Fruit fly (Drosophila melanogaster) whole organism, embryonic: Measurements from ENCODE around the gene dmrt11E.
A peak's percentile ranks its signal among the peaks of the same experiment; 100 is the strongest.

Experiments used
- Abd-B ChIP-seq: fragments of 200-800 bp; sonication (Bioruptor generic); optimal IDR thresholded peaks from 2 replicates; lab custom pipeline; 2018; ENCODE audit warnings: missing biosample characterization, mild to moderate bottlenecking, missing genetic modification characterization, moderate library complexity
- CG10979 ChIP-seq: fragments of 200-800 bp; sonication (Bioruptor generic); optimal IDR thresholded peaks from 2 replicates; lab custom pipeline; 2018; ENCODE audit warnings: missing biosample characterization, mild to moderate bottlenecking, missing genetic modification characterization, moderate library complexity
- CG11696 ChIP-seq: fragments of 200-800 bp; sonication (Bioruptor generic); IDR thresholded peaks from 2 replicates; pipeline ENCODE4 v1.3.6; 2022; ENCODE audit warnings: missing biosample characterization, missing genetic modification characterization
- CG12942 ChIP-seq: fragments of 200-800 bp; sonication (Bioruptor generic); optimal IDR thresholded peaks from 3 replicates; lab custom pipeline; 2016; ENCODE audit warnings: missing biosample characterization, missing genetic modification characterization
- CG13894 ChIP-seq: fragments of 200-800 bp; sonication (Bioruptor generic); optimal IDR thresholded peaks from 3 replicates; lab custom pipeline; 2018; ENCODE audit warnings: missing biosample characterization, mild to moderate bottlenecking, missing genetic modification characterization, moderate library complexity
- CG17361 ChIP-seq: fragments of 200-800 bp; sonication (Bioruptor generic); IDR thresholded peaks from 3 replicates; pipeline ENCODE4 v1.3.6; 2022; ENCODE audit warnings: missing biosample characterization, missing genetic modification characterization
- CG17829 ChIP-seq: fragments of 200-800 bp; optimal IDR thresholded peaks from 2 replicates; lab custom pipeline; 2019; ENCODE audit warnings: missing biosample characterization, mild to moderate bottlenecking, missing genetic modification characterization, moderate library complexity
- CG18619 ChIP-seq: fragments of 200-800 bp; sonication (Bioruptor generic); optimal IDR thresholded peaks from 3 replicates; lab custom pipeline; 2017; ENCODE audit warnings: missing biosample characterization, mild to moderate bottlenecking, missing genetic modification characterization
- CG2120 ChIP-seq: fragments of 200-800 bp; sonication (Bioruptor generic); optimal IDR thresholded peaks from 3 replicates; lab custom pipeline; 2016; ENCODE audit warnings: missing biosample characterization, missing genetic modification characterization
- CG2875 ChIP-seq: fragments of 200-800 bp; sonication (Bioruptor generic); optimal IDR thresholded peaks from 2 replicates; lab custom pipeline; 2017; ENCODE audit warnings: missing biosample characterization, mild to moderate bottlenecking, missing genetic modification characterization, missing genetic modification reagents
- CG31441 ChIP-seq: fragments of 200-800 bp; sonication (Bioruptor generic); IDR thresholded peaks from 2 replicates; pipeline ENCODE4 v1.3.6; 2022; ENCODE audit warnings: missing biosample characterization, missing genetic modification characterization
- CG3163 ChIP-seq: fragments of 200-800 bp; sonication (Bioruptor generic); optimal IDR thresholded peaks from 3 replicates; lab custom pipeline; 2016; ENCODE audit warnings: missing biosample characterization, missing genetic modification characterization
- CG34422 ChIP-seq: fragments of 200-800 bp; sonication (Bioruptor generic); IDR thresholded peaks from 3 replicates; pipeline ENCODE4 v1.3.6; 2022; ENCODE audit warnings: missing biosample characterization, missing genetic modification characterization
- CG7271 ChIP-seq: fragments of 200-800 bp; sonication (Bioruptor generic); optimal IDR thresholded peaks from 2 replicates; lab custom pipeline; 2018; ENCODE audit warnings: missing biosample characterization, mild to moderate bottlenecking, missing genetic modification characterization, moderate library complexity
- CG7357 ChIP-seq: fragments of 200-800 bp; sonication (Bioruptor generic); IDR thresholded peaks from 3 replicates; pipeline ENCODE4 v1.3.6; 2022; ENCODE audit warnings: missing biosample characterization, missing genetic modification characterization
- CG7786 ChIP-seq: fragments of 200-800 bp; sonication (Bioruptor generic); optimal IDR thresholded peaks from 2 replicates; lab custom pipeline; 2016; ENCODE audit warnings: missing biosample characterization, missing genetic modification characterization
- CG7928 ChIP-seq: fragments of 200-800 bp; sonication (Bioruptor generic); optimal IDR thresholded peaks from 2 replicates; lab custom pipeline; 2017; ENCODE audit warnings: missing biosample characterization, mild to moderate bottlenecking, missing genetic modification characterization
- CG9437 ChIP-seq: fragments of 200-800 bp; sonication (Bioruptor generic); optimal IDR thresholded peaks from 2 replicates; lab custom pipeline; 2018; ENCODE audit warnings: missing biosample characterization, mild to moderate bottlenecking, missing genetic modification characterization
- CG9932 ChIP-seq: fragments of 200-800 bp; sonication (Bioruptor generic); IDR thresholded peaks from 2 replicates; pipeline ENCODE4 v1.3.6; 2022; ENCODE audit warnings: missing biosample characterization, missing genetic modification characterization
- CoRest ChIP-seq: fragments of 200-800 bp; sonication (Bioruptor generic); optimal IDR thresholded peaks from 3 replicates; lab custom pipeline; 2018; ENCODE audit warnings: missing biosample characterization, mild to moderate bottlenecking, missing genetic modification characterization, moderate library complexity
- D ChIP-seq, 2 experiments: fragments of 200-800 bp in 1 of 2; fragments of >200 bp in 1 of 2; sonication (Bioruptor generic) in 1 of 2; optimal IDR thresholded peaks; 2 replicates in 1 of 2; 3 replicates in 1 of 2; lab custom pipeline; 2017; ENCODE audit warnings: mild to moderate bottlenecking in 1 of 2, missing biosample characterization in 1 of 2, missing genetic modification characterization in 1 of 2, missing genetic modification reagents in 1 of 2
- D19B ChIP-seq: fragments of 200-800 bp; sonication (Bioruptor generic); optimal IDR thresholded peaks from 2 replicates; lab custom pipeline; 2017; ENCODE audit warnings: missing biosample characterization, mild to moderate bottlenecking, missing genetic modification characterization
- Dfd ChIP-seq, 2 experiments: fragments of >200 bp; optimal IDR thresholded peaks; 2 replicates each; lab custom pipeline; 2017; ENCODE audit warnings: missing biosample characterization in 2 of 2, missing genetic modification characterization in 2 of 2
- Fer3 ChIP-seq: fragments of 200-800 bp; sonication (Bioruptor generic); optimal IDR thresholded peaks from 2 replicates; lab custom pipeline; 2018; ENCODE audit warnings: missing biosample characterization, mild to moderate bottlenecking, missing genetic modification characterization, moderate library complexity
- GATAe ChIP-seq: fragments of 200-800 bp; sonication (Bioruptor generic); conservative IDR thresholded peaks from 2 replicates; pipeline ENCODE4 v1.3.6; 2022; ENCODE audit warnings: missing biosample characterization, missing genetic modification characterization
- Gug ChIP-seq: fragments of 200-800 bp; sonication (Bioruptor generic); IDR thresholded peaks from 4 replicates; pipeline ENCODE4 v1.3.6; 2022; ENCODE audit warnings: missing biosample characterization, missing genetic modification characterization
- HHEX ChIP-seq: fragments of 200-800 bp; sonication (Bioruptor generic); optimal IDR thresholded peaks from 3 replicates; lab custom pipeline; 2017; ENCODE audit warnings: missing biosample characterization, mild to moderate bottlenecking, missing genetic modification characterization, missing genetic modification reagents
- Hr3 ChIP-seq: fragments of 200-800 bp; sonication (Bioruptor generic); optimal IDR thresholded peaks from 3 replicates; lab custom pipeline; 2016; ENCODE audit warnings: missing biosample characterization, missing genetic modification characterization
- Med ChIP-seq: fragments of 200-800 bp; sonication (Bioruptor generic); peaks from one replicate; lab custom pipeline; 2016; ENCODE audit warnings: missing biosample characterization, missing genetic modification characterization, mild to moderate bottlenecking, inconsistent platforms, moderate library complexity
- Myb ChIP-seq: fragments of 200-800 bp; sonication (Bioruptor generic); optimal IDR thresholded peaks from 2 replicates; lab custom pipeline; 2016; ENCODE audit warnings: missing biosample characterization, missing genetic modification characterization
- Rfx ChIP-seq: fragments of 200-800 bp; sonication (Bioruptor generic); IDR thresholded peaks from 2 replicates; pipeline ENCODE4 v1.3.6; 2022; ENCODE audit warnings: missing biosample characterization, missing genetic modification characterization
- Scr ChIP-seq: fragments of 200-800 bp; sonication (Bioruptor generic); IDR thresholded peaks from 2 replicates; pipeline ENCODE4 v1.3.6; 2022; ENCODE audit warnings: missing biosample characterization, missing genetic modification characterization; ENCODE audit not compliant: partially characterized antibody
- aop ChIP-seq: fragments of 200-800 bp; sonication (Bioruptor generic); IDR thresholded peaks from 2 replicates; pipeline ENCODE4 v1.3.6; 2022; ENCODE audit warnings: missing biosample characterization, missing genetic modification characterization
- cg ChIP-seq: fragments of 200-800 bp; sonication (Bioruptor generic); optimal IDR thresholded peaks from 3 replicates; lab custom pipeline; 2019; ENCODE audit warnings: missing biosample characterization, mild to moderate bottlenecking, missing genetic modification characterization, moderate library complexity
- chinmo ChIP-seq: fragments of 200-800 bp; sonication (Bioruptor generic); IDR thresholded peaks from 4 replicates; pipeline ENCODE4 v1.3.6; 2022; ENCODE audit warnings: missing biosample characterization, missing genetic modification characterization; ENCODE audit not compliant: partially characterized antibody
- dmrt99B ChIP-seq: fragments of 200-800 bp; sonication (Bioruptor generic); optimal IDR thresholded peaks from 2 replicates; lab custom pipeline; 2018; ENCODE audit warnings: missing biosample characterization, mild to moderate bottlenecking, missing genetic modification characterization, moderate library complexity
- dpn ChIP-seq, 2 experiments: fragments of 200-800 bp; sonication (Bioruptor generic); optimal IDR thresholded peaks; 3 replicates each; lab custom pipeline; 2016; ENCODE audit warnings: missing biosample characterization in 2 of 2, missing genetic modification characterization in 2 of 2
- eyg ChIP-seq: fragments of 200-800 bp; sonication (Bioruptor generic); optimal IDR thresholded peaks from 3 replicates; lab custom pipeline; 2016; ENCODE audit warnings: missing biosample characterization, missing genetic modification characterization
- fd64A ChIP-seq: fragments of 200-800 bp; sonication (Bioruptor generic); optimal IDR thresholded peaks from 3 replicates; lab custom pipeline; 2018; ENCODE audit warnings: missing biosample characterization, mild to moderate bottlenecking, missing genetic modification characterization
- gem ChIP-seq: fragments of 200-800 bp; sonication (Bioruptor generic); optimal IDR thresholded peaks from 2 replicates; lab custom pipeline; 2019; ENCODE audit warnings: missing biosample characterization, mild to moderate bottlenecking, missing genetic modification characterization, moderate library complexity
- inv ChIP-seq: fragments of 200-800 bp; sonication (Bioruptor generic); IDR thresholded peaks from 2 replicates; pipeline ENCODE4 v1.3.6; 2022; ENCODE audit warnings: missing biosample characterization, missing genetic modification characterization; ENCODE audit not compliant: partially characterized antibody
- lola ChIP-seq, 3 experiments: fragments of >200 bp in 2 of 3; fragments of 200-800 bp in 1 of 3; sonication (Bioruptor generic) in 1 of 3; optimal IDR thresholded peaks; 2 replicates each; lab custom pipeline; 2017 to 2019; ENCODE audit warnings: missing biosample characterization in 3 of 3, missing genetic modification characterization in 3 of 3, mild to moderate bottlenecking in 1 of 3, moderate library complexity in 1 of 3
- luna ChIP-seq: fragments of 200-800 bp; sonication (Bioruptor generic); optimal IDR thresholded peaks from 2 replicates; lab custom pipeline; 2016; ENCODE audit warnings: missing biosample characterization, missing genetic modification characterization
- peb ChIP-seq: fragments of 200-800 bp; sonication (Bioruptor generic); IDR thresholded peaks from 2 replicates; pipeline ENCODE4 v1.3.6; 2022; ENCODE audit warnings: missing biosample characterization, missing genetic modification characterization
- pzg ChIP-seq: fragments of 200-800 bp; sonication (Bioruptor generic); optimal IDR thresholded peaks from 3 replicates; lab custom pipeline; 2018; ENCODE audit warnings: missing biosample characterization, mild to moderate bottlenecking, missing genetic modification characterization, moderate library complexity
- scrt ChIP-seq: fragments of 200-800 bp; sonication (Bioruptor generic); optimal IDR thresholded peaks from 2 replicates; lab custom pipeline; 2018; ENCODE audit warnings: missing biosample characterization, mild to moderate bottlenecking, missing genetic modification characterization, moderate library complexity
- so ChIP-seq: fragments of 200-800 bp; sonication (Bioruptor generic); IDR thresholded peaks from 3 replicates; pipeline ENCODE4 v1.3.6; 2022; ENCODE audit warnings: missing biosample characterization, missing genetic modification characterization
- tll ChIP-seq, 2 experiments: fragments of 200-800 bp in 1 of 2; fragments of >200 bp in 1 of 2; sonication (Bioruptor generic) in 1 of 2; optimal IDR thresholded peaks; 2 replicates each; lab custom pipeline; 2017 to 2019; ENCODE audit warnings: missing biosample characterization in 2 of 2, missing genetic modification characterization in 2 of 2, mild to moderate bottlenecking in 1 of 2, moderate library complexity in 1 of 2
- toy ChIP-seq: fragments of 200-800 bp; sonication (Bioruptor generic); IDR thresholded peaks from 2 replicates; pipeline ENCODE4 v1.3.6; 2022; ENCODE audit warnings: missing biosample characterization, missing genetic modification characterization
- zfh2 ChIP-seq: fragments of 200-800 bp; sonication (Bioruptor generic); optimal IDR thresholded peaks from 2 replicates; lab custom pipeline; 2016; ENCODE audit warnings: missing biosample characterization, missing genetic modification characterization

Gene dmrt11E

DNA sequence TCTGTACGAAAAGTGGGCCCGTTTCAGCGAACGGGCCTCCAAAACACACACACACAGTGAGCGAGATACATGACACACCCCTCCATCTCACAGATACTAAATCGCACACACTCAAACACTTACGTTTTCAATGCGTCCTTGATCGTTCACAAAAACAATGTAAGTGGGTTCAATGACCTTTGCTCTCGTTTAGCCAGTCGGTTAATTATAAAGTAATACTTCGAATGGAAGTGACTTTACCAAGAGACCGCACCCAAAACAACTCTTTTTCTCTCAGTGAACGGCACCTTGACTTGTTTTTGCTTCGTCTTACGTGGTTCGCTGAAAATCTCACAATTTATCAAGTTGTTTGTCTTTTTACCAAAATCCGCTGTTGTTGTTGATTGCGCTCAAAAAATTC is 26.4 kb downstream of the dmrt11E start (continued):
- no peak for TF ChIP-seq Abd-B (GFP tag; lab: Kevin White, UChicago)
- TF ChIP-seq GATAe (GFP tag; lab: Robert Waterston, UW): no peak
- TF ChIP-seq CG31441 (GFP tag; lab: Robert Waterston, UW): no peak
- TF ChIP-seq CG11696 (GFP tag; lab: Robert Waterston, UW): 0 out of 2 replicates have a peak, but pooled peaks have one; percentile 2
- peak; percentile 16 for TF ChIP-seq cg (GFP tag; lab: Kevin White, UChicago)
- TF ChIP-seq dpn (GFP tag; optimal IDR thresholded peaks at IDR 0.05; lab: Kevin White, UChicago): no peak
- TF ChIP-seq scrt (GFP tag; lab: Kevin White, UChicago): no peak
- TF ChIP-seq luna (GFP tag; lab: Kevin White, UChicago): peak; percentile 17
- no peak for TF ChIP-seq aop (GFP tag; lab: Robert Waterston, UW)
- TF ChIP-seq Dfd (GFP tag; optimal IDR thresholded peaks at IDR 0.05; lab: Kevin White, UChicago): no peak
- peak; percentile 2 for TF ChIP-seq CG7786 (GFP tag; lab: Kevin White, UChicago)
- peak; percentile 25 for TF ChIP-seq CG2120
- peak; percentile 22; the same call in 1 of the 2 replicates for TF ChIP-seq CG9932 (GFP tag; lab: Robert Waterston, UW)
- TF ChIP-seq Scr (GFP tag; lab: Robert Waterston, UW): no peak
- TF ChIP-seq gem: no peak
- TF ChIP-seq pzg (GFP tag; lab: Kevin White, UChicago): no peak
- peak; percentile 28 for TF ChIP-seq zfh2 (GFP tag; lab: Kevin White, UChicago)
- no peak for TF ChIP-seq Hr3 (GFP tag; lab: Kevin White, UChicago)
- TF ChIP-seq eyg (GFP tag; lab: Kevin White, UChicago): no peak
- no peak for TF ChIP-seq CG34422 (GFP tag; lab: Robert Waterston, UW)
- TF ChIP-seq Rfx (GFP tag; lab: Robert Waterston, UW): 0 out of 2 replicates have a peak, but pooled peaks have one; percentile 19
- TF ChIP-seq HHEX (GFP tag; lab: Kevin White, UChicago): no peak
- TF ChIP-seq Myb (GFP tag; lab: Kevin White, UChicago): no peak
- no peak for TF ChIP-seq Gug
- no peak for TF ChIP-seq chinmo (GFP tag; lab: Robert Waterston, UW)
- peak; percentile 82 for TF ChIP-seq Med
- no peak for TF ChIP-seq peb (GFP tag; lab: Robert Waterston, UW)
- no peak for TF ChIP-seq CG18619
- no peak for TF ChIP-seq CG12942 (GFP tag; lab: Kevin White, UChicago)
- no peak for TF ChIP-seq fd64A (GFP tag; lab: Kevin White, UChicago)
- TF ChIP-seq CG17361 (GFP tag; lab: Robert Waterston, UW): no peak
- no peak for TF ChIP-seq D19B

DNA sequence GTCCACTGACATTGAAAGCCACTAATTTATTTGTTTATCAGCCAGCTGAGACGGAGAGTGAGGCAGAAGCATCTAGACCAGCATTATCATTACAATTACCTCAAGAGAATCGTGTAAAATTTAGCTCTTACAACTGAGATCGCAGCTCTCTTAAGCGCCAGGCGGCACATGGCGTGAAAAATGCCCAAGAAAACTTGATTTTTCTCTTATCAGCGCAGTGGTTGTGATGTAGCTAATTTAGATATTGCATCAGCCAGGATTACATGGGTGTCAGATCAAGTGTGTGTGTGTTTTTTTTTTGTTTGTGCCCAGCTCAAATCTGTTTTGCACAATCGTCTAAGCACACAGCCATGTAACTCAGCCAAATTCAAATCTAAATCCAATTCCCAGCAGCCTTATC is 27.0 kb downstream of the dmrt11E start:
- TF ChIP-seq CG17829 (tag; lab: Kevin White, UChicago) (no peak), lola (GFP tag; optimal IDR thresholded peaks at IDR 0.05; lab: Kevin White, UChicago) (no peak), CG2875 (GFP tag; lab: Kevin White, UChicago) (no peak), CG9437 (GFP tag; lab: Kevin White, UChicago) (no peak), tll (GFP tag; optimal IDR thresholded peaks at IDR 0.05; lab: Kevin White, UChicago) (no peak), Fer3 (tag; lab: Kevin White, UChicago) (no peak), CoRest (tag; lab: Kevin White, UChicago) (no peak), dmrt99B (tag; lab: Kevin White, UChicago) (no peak), inv (GFP tag; lab: Robert Waterston, UW) (no peak), CG13894 (tag; lab: Kevin White, UChicago) (no peak), so (GFP tag; lab: Robert Waterston, UW) (no peak), CG7357 (GFP tag; lab: Robert Waterston, UW) (no peak), D (optimal IDR thresholded peaks at IDR 0.05; lab: Kevin White, UChicago) (no peak), D (GFP tag; optimal IDR thresholded peaks at IDR 0.05; lab: Kevin White, UChicago) (no peak), cg (GFP tag; lab: Kevin White, UChicago) (no peak), CG10979 (tag; lab: Kevin White, UChicago) (no peak), CG7271 (tag; lab: Kevin White, UChicago) (no peak), CG7928 (GFP tag; lab: Kevin White, UChicago) (no peak), CG3163 (GFP tag; lab: Kevin White, UChicago) (peak; percentile 93), toy (GFP tag; lab: Robert Waterston, UW) (no peak)
